Fruit fly (Drosophila melanogaster) whole organism, embryonic: ENCODE measurements around the gene Trs23.

Source experiments
- Blimp-1 ChIP-seq: fragments of 200-800 bp; sonication (Bioruptor generic); optimal IDR thresholded peaks from 3 replicates; lab custom pipeline; 2018; ENCODE audit warnings: missing biosample characterization, missing genetic modification characterization, mild to moderate bottlenecking, moderate library complexity, missing genetic modification reagents
- CG10431 ChIP-seq: fragments of 200-800 bp; sonication (Bioruptor generic); optimal IDR thresholded peaks from 3 replicates; lab custom pipeline; 2018; ENCODE audit warnings: missing biosample characterization, mild to moderate bottlenecking, missing genetic modification characterization
- CG11085 ChIP-seq: fragments of 200-800 bp; sonication (Bioruptor generic); IDR thresholded peaks from 2 replicates; pipeline ENCODE4 v1.3.6; 2022; ENCODE audit warnings: missing biosample characterization, missing genetic modification characterization
- CG12219 ChIP-seq: fragments of 200-800 bp; sonication (Bioruptor generic); optimal IDR thresholded peaks from 3 replicates; lab custom pipeline; 2018; ENCODE audit warnings: missing biosample characterization, mild to moderate bottlenecking, missing genetic modification characterization
- CG1233 ChIP-seq: fragments of 200-800 bp; sonication (Bioruptor generic); optimal IDR thresholded peaks from 4 replicates; lab custom pipeline; 2018; ENCODE audit warnings: missing biosample characterization, mild to moderate bottlenecking, missing genetic modification characterization
- CG12942 ChIP-seq: fragments of 200-800 bp; sonication (Bioruptor generic); optimal IDR thresholded peaks from 3 replicates; lab custom pipeline; 2016; ENCODE audit warnings: missing biosample characterization, missing genetic modification characterization
- CG15073 ChIP-seq: fragments of 200-800 bp; sonication (Bioruptor generic); optimal IDR thresholded peaks from 2 replicates; lab custom pipeline; 2016; ENCODE audit warnings: missing biosample characterization, missing genetic modification characterization
- CG1602 ChIP-seq: fragments of 200-800 bp; sonication (Bioruptor generic); optimal IDR thresholded peaks from 3 replicates; lab custom pipeline; 2016; ENCODE audit warnings: missing biosample characterization, missing genetic modification characterization
- CG16813 ChIP-seq: fragments of 200-800 bp; sonication (Bioruptor generic); IDR thresholded peaks from 3 replicates; pipeline ENCODE4 v1.3.6; 2022; ENCODE audit warnings: missing biosample characterization, missing genetic modification characterization; ENCODE audit not compliant: partially characterized antibody
- CG1792 ChIP-seq: fragments of 200-800 bp; sonication (Bioruptor generic); optimal IDR thresholded peaks from 2 replicates; lab custom pipeline; 2016; ENCODE audit warnings: missing biosample characterization, missing genetic modification characterization
- CG2202 ChIP-seq: fragments of 200-800 bp; sonication (Bioruptor generic); optimal IDR thresholded peaks from 2 replicates; lab custom pipeline; 2018; ENCODE audit warnings: missing biosample characterization, mild to moderate bottlenecking, missing genetic modification characterization
- CG30020 ChIP-seq: fragments of 200-800 bp; optimal IDR thresholded peaks from 2 replicates; lab custom pipeline; 2019; ENCODE audit warnings: missing biosample characterization, mild to moderate bottlenecking, missing genetic modification characterization, moderate library complexity
- CG31224 ChIP-seq: fragments of 200-800 bp; sonication (Bioruptor generic); IDR thresholded peaks from 2 replicates; pipeline ENCODE4 v1.3.6; 2022; ENCODE audit warnings: missing biosample characterization, missing genetic modification characterization
- CG6683 ChIP-seq: fragments of 200-800 bp; sonication (Bioruptor generic); optimal IDR thresholded peaks from 2 replicates; lab custom pipeline; 2017; ENCODE audit warnings: missing biosample characterization, mild to moderate bottlenecking, missing genetic modification characterization, missing genetic modification reagents
- CG7745 ChIP-seq: fragments of 200-800 bp; sonication (Bioruptor generic); optimal IDR thresholded peaks from 2 replicates; lab custom pipeline; 2018; ENCODE audit warnings: missing biosample characterization, mild to moderate bottlenecking, missing genetic modification characterization, moderate library complexity
- CG8281 ChIP-seq: fragments of 200-800 bp; sonication (Bioruptor generic); optimal IDR thresholded peaks from 2 replicates; lab custom pipeline; 2018; ENCODE audit warnings: missing biosample characterization, mild to moderate bottlenecking, missing genetic modification characterization, moderate library complexity
- CG8944 ChIP-seq: fragments of 200-800 bp; sonication (Bioruptor generic); optimal IDR thresholded peaks from 3 replicates; lab custom pipeline; 2016; ENCODE audit warnings: missing biosample characterization, missing genetic modification characterization
- Dp ChIP-seq: fragments of 200-800 bp; sonication (Bioruptor generic); optimal IDR thresholded peaks from 2 replicates; lab custom pipeline; 2018; ENCODE audit warnings: missing biosample characterization, mild to moderate bottlenecking, missing genetic modification characterization, moderate library complexity
- Drgx ChIP-seq: fragments of 200-800 bp; sonication (Bioruptor generic); IDR thresholded peaks from 2 replicates; pipeline ENCODE4 v1.3.6; 2022; ENCODE audit warnings: missing biosample characterization, missing genetic modification characterization
- H2.0 ChIP-seq: fragments of 200-800 bp; sonication (Bioruptor generic); IDR thresholded peaks from 2 replicates; pipeline ENCODE4 v1.3.6; 2022; ENCODE audit warnings: missing biosample characterization, missing genetic modification characterization
- HLH3B ChIP-seq: fragments of 200-800 bp; sonication (Bioruptor generic); IDR thresholded peaks from 2 replicates; pipeline ENCODE4 v1.3.6; 2022; ENCODE audit warnings: missing biosample characterization, missing genetic modification characterization
- HmgD ChIP-seq: fragments of 200-800 bp; sonication (Bioruptor generic); optimal IDR thresholded peaks from 3 replicates; lab custom pipeline; 2016; ENCODE audit warnings: missing biosample characterization, missing genetic modification characterization
- Nf-YB ChIP-seq: fragments of 200-800 bp; sonication (Bioruptor generic); optimal IDR thresholded peaks from 3 replicates; lab custom pipeline; 2019; ENCODE audit warnings: missing biosample characterization, mild to moderate bottlenecking, missing genetic modification characterization, moderate library complexity
- Optix ChIP-seq: fragments of 200-800 bp; sonication (Bioruptor generic); IDR thresholded peaks from 3 replicates; pipeline ENCODE4 v1.3.6; 2022; ENCODE audit warnings: missing biosample characterization, missing genetic modification characterization
- PHDP ChIP-seq: fragments of 200-800 bp; sonication (Bioruptor generic); optimal IDR thresholded peaks from 3 replicates; lab custom pipeline; 2018; ENCODE audit warnings: missing biosample characterization, mild to moderate bottlenecking, missing genetic modification characterization, moderate library complexity
- Rx ChIP-seq: fragments of 200-800 bp; sonication (Bioruptor generic); IDR thresholded peaks from 2 replicates; pipeline ENCODE4 v1.3.6; 2022; ENCODE audit warnings: missing biosample characterization, missing genetic modification characterization
- Sin3A ChIP-seq: fragments of >200 bp; optimal IDR thresholded peaks from 2 replicates; lab custom pipeline; 2018
- Spps ChIP-seq: fragments of 200-800 bp; sonication (Bioruptor generic); optimal IDR thresholded peaks from 2 replicates; lab custom pipeline; 2018; ENCODE audit warnings: missing biosample characterization, mild to moderate bottlenecking, missing genetic modification characterization
- Sry-β ChIP-seq: fragments of 200-800 bp; sonication (Bioruptor generic); optimal IDR thresholded peaks from 2 replicates; lab custom pipeline; 2018; ENCODE audit warnings: missing biosample characterization, mild to moderate bottlenecking, missing genetic modification characterization, moderate library complexity
- Stat92E ChIP-seq, 3 experiments: fragments of >200 bp in 2 of 3; fragments of 200-800 bp in 1 of 3; sonication (Bioruptor generic) in 1 of 3; optimal IDR thresholded peaks; 2 replicates each; lab custom pipeline; 2017 to 2019; ENCODE audit warnings: missing biosample characterization in 3 of 3, missing genetic modification characterization in 3 of 3, mild to moderate bottlenecking in 1 of 3, moderate library complexity in 1 of 3
- Taf1 ChIP-seq: fragments of 200-800 bp; sonication (Bioruptor generic); IDR thresholded peaks from 2 replicates; pipeline ENCODE4 v1.3.6; 2022; ENCODE audit warnings: missing biosample characterization, missing genetic modification characterization
- YL-1 ChIP-seq: fragments of 200-800 bp; sonication (Bioruptor generic); optimal IDR thresholded peaks from 3 replicates; lab custom pipeline; 2017; ENCODE audit warnings: missing biosample characterization, mild to moderate bottlenecking, missing genetic modification characterization
- ci ChIP-seq: fragments of 200-800 bp; sonication (Bioruptor generic); IDR thresholded peaks from 3 replicates; pipeline ENCODE4 v1.3.6; 2022; ENCODE audit warnings: missing biosample characterization, missing genetic modification characterization
- cwo ChIP-seq: fragments of 200-800 bp; sonication (Bioruptor generic); optimal IDR thresholded peaks from 3 replicates; lab custom pipeline; 2017; ENCODE audit warnings: missing biosample characterization, missing genetic modification characterization, mild to moderate bottlenecking, moderate library complexity, missing genetic modification reagents
- da ChIP-seq: fragments of 200-800 bp; sonication (Bioruptor generic); optimal IDR thresholded peaks from 2 replicates; lab custom pipeline; 2016; ENCODE audit warnings: missing biosample characterization, missing genetic modification characterization
- disco-r ChIP-seq: fragments of 200-800 bp; sonication (Bioruptor generic); optimal IDR thresholded peaks from 2 replicates; lab custom pipeline; 2016; ENCODE audit warnings: missing biosample characterization, missing genetic modification characterization
- dmrt99B ChIP-seq: fragments of 200-800 bp; sonication (Bioruptor generic); optimal IDR thresholded peaks from 2 replicates; lab custom pipeline; 2018; ENCODE audit warnings: missing biosample characterization, mild to moderate bottlenecking, missing genetic modification characterization, moderate library complexity
- eyg ChIP-seq: fragments of 200-800 bp; sonication (Bioruptor generic); optimal IDR thresholded peaks from 3 replicates; lab custom pipeline; 2016; ENCODE audit warnings: missing biosample characterization, missing genetic modification characterization
- fd102C ChIP-seq: fragments of 200-800 bp; sonication (Bioruptor generic); optimal IDR thresholded peaks from 2 replicates; lab custom pipeline; 2018; ENCODE audit warnings: missing biosample characterization, mild to moderate bottlenecking, missing genetic modification characterization, moderate library complexity
- gro ChIP-seq: fragments of 200-800 bp; sonication (Bioruptor generic); optimal IDR thresholded peaks from 2 replicates; lab custom pipeline; 2016; ENCODE audit warnings: missing biosample characterization, missing genetic modification characterization
- ind ChIP-seq: fragments of 200-800 bp; sonication (Bioruptor generic); optimal IDR thresholded peaks from 3 replicates; lab custom pipeline; 2016; ENCODE audit warnings: missing biosample characterization, missing genetic modification characterization
- insv ChIP-seq, 2 experiments: fragments of 200-800 bp; sonication (Bioruptor generic); optimal IDR thresholded peaks; 3 replicates each; lab custom pipeline; 2016 to 2018; ENCODE audit warnings: missing biosample characterization in 2 of 2, missing genetic modification characterization in 2 of 2
- lab ChIP-seq: fragments of 200-800 bp; sonication (Bioruptor generic); optimal IDR thresholded peaks from 3 replicates; lab custom pipeline; 2017; ENCODE audit warnings: missing biosample characterization, missing genetic modification characterization, mild to moderate bottlenecking, moderate library complexity, missing genetic modification reagents
- nerfin-1 ChIP-seq: fragments of 200-800 bp; sonication (Bioruptor generic); optimal IDR thresholded peaks from 3 replicates; lab custom pipeline; 2019; ENCODE audit warnings: missing biosample characterization, mild to moderate bottlenecking, missing genetic modification characterization, moderate library complexity
- ro ChIP-seq: fragments of 200-800 bp; sonication (Bioruptor generic); IDR thresholded peaks from 2 replicates; pipeline ENCODE4 v1.3.6; 2022; ENCODE audit warnings: missing biosample characterization, missing genetic modification characterization
- row ChIP-seq: fragments of 200-800 bp; sonication (Bioruptor generic); IDR thresholded peaks from 3 replicates; pipeline ENCODE4 v1.3.6; 2022; ENCODE audit warnings: missing biosample characterization, missing genetic modification characterization
- ssp ChIP-seq: fragments of 200-800 bp; sonication (Bioruptor generic); IDR thresholded peaks from 2 replicates; pipeline ENCODE4 v1.3.6; 2022; ENCODE audit warnings: missing biosample characterization, missing genetic modification characterization
- unc-4 ChIP-seq: fragments of 200-800 bp; sonication (Bioruptor generic); IDR thresholded peaks from 2 replicates; pipeline ENCODE4 v1.3.6; 2022; ENCODE audit warnings: missing biosample characterization, missing genetic modification characterization; ENCODE audit not compliant: partially characterized antibody
- yki ChIP-seq: fragments of >200 bp; optimal IDR thresholded peaks from 3 replicates; lab custom pipeline; 2018

Trs23 gene

DNA sequence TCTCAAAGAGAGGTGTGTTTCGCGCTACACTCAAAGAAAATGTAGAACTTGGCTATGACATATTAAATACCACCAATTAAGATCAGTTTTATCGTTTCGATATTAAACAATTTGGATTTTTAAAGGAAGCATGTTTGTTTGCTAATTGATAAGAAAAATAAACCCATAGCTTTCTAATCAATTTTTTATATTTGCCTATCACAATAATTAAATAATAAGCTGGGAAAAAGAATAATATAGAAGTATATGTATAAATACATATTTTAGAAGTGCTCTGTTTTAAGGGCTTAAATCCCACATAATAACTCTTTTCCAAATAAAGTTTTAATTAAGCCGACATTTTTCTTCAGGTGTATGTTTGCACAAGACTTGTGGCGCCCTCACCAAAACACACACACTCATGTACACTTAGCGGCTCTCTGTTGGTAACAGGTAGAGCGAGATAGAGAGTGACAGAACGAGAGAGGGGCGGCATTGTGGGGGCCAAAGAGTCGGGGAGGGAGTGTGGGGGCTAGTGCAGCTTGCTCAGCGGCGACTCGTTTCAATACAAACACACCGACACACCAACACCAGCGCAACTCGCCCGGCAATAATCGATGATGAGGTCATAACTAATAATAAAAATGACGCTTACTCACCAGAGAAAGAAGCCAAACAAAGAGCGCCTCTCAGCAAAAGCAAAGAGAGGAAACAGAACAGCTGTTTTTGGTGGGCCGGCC is 31.7 kb downstream of the Trs23 start (continued):
- TF ChIP-seq PHDP: peak; percentile 94
- peak; percentile 58; the same call in 1 of the 2 replicates for TF ChIP-seq ssp
- TF ChIP-seq Sry-β (GFP tag; lab: Kevin White, UChicago): peak; percentile 16
- TF ChIP-seq CG1792 (GFP tag; lab: Kevin White, UChicago): peak; percentile 37
- peak; percentile 87 for TF ChIP-seq ind (GFP tag; lab: Kevin White, UChicago)
- TF ChIP-seq Blimp-1 (GFP tag; lab: Kevin White, UChicago): peak; percentile 85
- TF ChIP-seq disco-r (GFP tag; lab: Kevin White, UChicago): peak; percentile 70
- peak; percentile 93 for TF ChIP-seq lab (GFP tag; lab: Kevin White, UChicago)
- 0 out of 3 replicates have a peak, but pooled peaks have one; percentile 25 for TF ChIP-seq Optix (GFP tag; lab: Robert Waterston, UW)
- no peak for TF ChIP-seq Dp (GFP tag; lab: Kevin White, UChicago)
- TF ChIP-seq CG8944 (GFP tag; lab: Kevin White, UChicago): peak; percentile 30
- TF ChIP-seq Rx (GFP tag; lab: Robert Waterston, UW): peak; percentile 29; the same call in 1 of the 2 replicates
- peak; percentile 86 for TF ChIP-seq CG6683 (GFP tag; lab: Kevin White, UChicago)
- peak in 1 of 3 experiments; percentile 53 for TF ChIP-seq Stat92E (GFP tag; optimal IDR thresholded peaks at IDR 0.05; lab: Kevin White, UChicago)
- TF ChIP-seq da (GFP tag; lab: Kevin White, UChicago): no peak
- peak; percentile 90 for TF ChIP-seq CG1233
- peak; percentile 90 for TF ChIP-seq row (GFP tag; lab: Robert Waterston, UW)
- TF ChIP-seq Drgx (GFP tag; lab: Robert Waterston, UW): peak; percentile 87
- peak; percentile 65; the same call in 1 of the 2 replicates for TF ChIP-seq H2.0 (GFP tag; lab: Robert Waterston, UW)
- TF ChIP-seq ci (GFP tag; lab: Robert Waterston, UW): peak; percentile 87
- no peak for TF ChIP-seq CG16813 (GFP tag; lab: Robert Waterston, UW)
- TF ChIP-seq HmgD (GFP tag; lab: Kevin White, UChicago): no peak
- TF ChIP-seq CG10431 (GFP tag; lab: Kevin White, UChicago): peak; percentile 63
- TF ChIP-seq CG8281 (tag; lab: Kevin White, UChicago): peak; percentile 66
- peak; percentile 79 for TF ChIP-seq CG12942 (GFP tag; lab: Kevin White, UChicago)
- TF ChIP-seq CG12219 (GFP tag; lab: Kevin White, UChicago): peak; percentile 78
- TF ChIP-seq cwo: peak; percentile 90
- peak in 1 of 2 experiments; percentile 68 for TF ChIP-seq insv (GFP tag; optimal IDR thresholded peaks at IDR 0.05; lab: Kevin White, UChicago)
- TF ChIP-seq CG2202 (tag; lab: Kevin White, UChicago): peak; percentile 79
- TF ChIP-seq Sin3A (lab: Kevin White, UChicago): no peak
- TF ChIP-seq YL-1 (GFP tag; lab: Kevin White, UChicago): peak; percentile 85
- TF ChIP-seq Spps (tag; lab: Kevin White, UChicago): peak; percentile 66
- TF ChIP-seq ro (GFP tag; lab: Robert Waterston, UW): 0 out of 2 replicates have a peak, but pooled peaks have one; percentile 49
- TF ChIP-seq unc-4: peak; percentile 49
- TF ChIP-seq CG11085 (GFP tag; lab: Robert Waterston, UW): peak; percentile 58; the same call in 1 of the 2 replicates
- peak; percentile 65 for TF ChIP-seq CG30020 (tag; lab: Kevin White, UChicago)
- TF ChIP-seq Nf-YB (GFP tag; lab: Kevin White, UChicago): peak; percentile 81
- TF ChIP-seq CG15073 (GFP tag; lab: Kevin White, UChicago): peak; percentile 48
- TF ChIP-seq nerfin-1 (tag; lab: Kevin White, UChicago): peak; percentile 82
- TF ChIP-seq CG7745 (tag; lab: Kevin White, UChicago): peak; percentile 13
- TF ChIP-seq CG31224: peak; percentile 76
- TF ChIP-seq gro: peak; percentile 30
- no peak for TF ChIP-seq eyg (GFP tag; lab: Kevin White, UChicago)
- TF ChIP-seq CG1602 (GFP tag; lab: Kevin White, UChicago): peak; percentile 82
- peak; percentile 75; the same call in 1 of the 2 replicates for TF ChIP-seq HLH3B (GFP tag; lab: Robert Waterston, UW)
- TF ChIP-seq dmrt99B: peak; percentile 95
- no peak for TF ChIP-seq yki (lab: Kevin White, UChicago)
- no peak for TF ChIP-seq fd102C (GFP tag; lab: Kevin White, UChicago)
- TF ChIP-seq Taf1 (GFP tag; lab: Robert Waterston, UW): peak; percentile 46; the same call in 1 of the 2 replicates
